Worm (Caenorhabditis elegans) whole organism, L1 larva: ENCODE results near the gene K10H10.4.
A peak's percentile ranks its signal among the peaks of the same experiment; 100 is the strongest.

Source experiments
- C04F5.9 ChIP-seq: sonication (generic microtip); optimal IDR thresholded peaks from 2 replicates; lab custom pipeline; 2016; ENCODE audit warnings: missing genetic modification characterization, missing compliant biosample characterization
- C16A3.4 ChIP-seq: fragments of 150-350 bp; optimal IDR thresholded peaks from 2 replicates; lab custom pipeline; 2014; ENCODE audit warnings: missing biosample characterization, missing genetic modification characterization
- C34B4.2 ChIP-seq: sonication (generic microtip); optimal IDR thresholded peaks from 2 replicates; lab custom pipeline; 2017; ENCODE audit warnings: mild to moderate bottlenecking, missing genetic modification characterization, missing compliant biosample characterization
- F16B12.6 ChIP-seq: fragments of 150-350 bp; optimal IDR thresholded peaks from 2 replicates; lab custom pipeline; 2014; ENCODE audit warnings: missing biosample characterization, missing genetic modification characterization
- Y116A8C.19 ChIP-seq: sonication (generic microtip); optimal IDR thresholded peaks from 2 replicates; lab custom pipeline; 2016; ENCODE audit warnings: missing compliant biosample characterization, missing genetic modification characterization, borderline replicate concordance
- aha-1 ChIP-seq: fragments of 150-350 bp; optimal IDR thresholded peaks from 2 replicates; lab custom pipeline; 2014; ENCODE audit warnings: missing biosample characterization, missing genetic modification characterization
- aly-2 ChIP-seq: fragments of 150-350 bp; optimal IDR thresholded peaks from 2 replicates; lab custom pipeline; 2014; ENCODE audit warnings: missing biosample characterization, missing genetic modification characterization
- blmp-1 ChIP-seq: fragments of 150-350 bp; optimal IDR thresholded peaks from 2 replicates; lab custom pipeline; 2014; ENCODE audit warnings: missing biosample characterization, missing genetic modification characterization
- ceh-63 ChIP-seq: fragments of 200-800 bp; sonication (Bioruptor generic); optimal IDR thresholded peaks from 2 replicates; lab custom pipeline; 2018; ENCODE audit warnings: mild to moderate bottlenecking, missing genetic modification characterization, missing compliant biosample characterization
- ceh-8 ChIP-seq: fragments of 200-800 bp; sonication (Bioruptor generic); optimal IDR thresholded peaks from 2 replicates; lab custom pipeline; 2018; ENCODE audit warnings: mild to moderate bottlenecking, missing genetic modification characterization, moderate library complexity, missing compliant biosample characterization
- ceh-88 ChIP-seq: fragments of 200-800 bp; sonication (Bioruptor generic); IDR thresholded peaks from 2 replicates; pipeline ENCODE4 v1.3.6; 2022; ENCODE audit warnings: missing genetic modification characterization, missing compliant biosample characterization
- ceh-90 ChIP-seq: sonication (generic microtip); optimal IDR thresholded peaks from 2 replicates; lab custom pipeline; 2016; ENCODE audit warnings: missing genetic modification characterization, missing compliant biosample characterization
- ces-1 ChIP-seq: fragments of 150-350 bp; optimal IDR thresholded peaks from 2 replicates; lab custom pipeline; 2014; ENCODE audit warnings: missing biosample characterization, missing genetic modification reagents, missing genetic modification characterization
- dpl-1 ChIP-seq, 3 experiments: fragments of 150-350 bp in 2 of 3; sonication (generic microtip) in 1 of 3; optimal IDR thresholded peaks; 2 replicates each; lab custom pipeline; 2014 to 2017; ENCODE audit warnings: missing biosample characterization in 3 of 3, missing genetic modification characterization in 3 of 3, missing genetic modification reagents in 3 of 3
- efl-1 ChIP-seq, 4 experiments: fragments of 150-350 bp; optimal IDR thresholded peaks in 3 of 4; peaks in 1 of 4; 1 replicate in 1 of 4; 2 replicates in 3 of 4; lab custom pipeline; 2014; ENCODE audit warnings: missing biosample characterization in 2 of 4, missing genetic modification characterization in 2 of 4, missing genetic modification reagents in 2 of 4
- efl-3 ChIP-seq: fragments of 200-800 bp; sonication (Bioruptor generic); optimal IDR thresholded peaks from 2 replicates; lab custom pipeline; 2018; ENCODE audit warnings: mild to moderate bottlenecking, missing genetic modification characterization, missing compliant biosample characterization
- egl-13 ChIP-seq: sonication (generic microtip); optimal IDR thresholded peaks from 2 replicates; lab custom pipeline; 2016; ENCODE audit warnings: missing genotype, missing genetic modification reagents, missing genetic modification characterization, missing compliant biosample characterization
- egl-27 ChIP-seq, 2 experiments: fragments of 150-350 bp in 1 of 2; sonication (generic microtip); optimal IDR thresholded peaks; 3 replicates each; lab custom pipeline; 2017 to 2018; ENCODE audit warnings: missing biosample characterization in 2 of 2, missing genetic modification characterization in 2 of 2, missing genetic modification reagents in 2 of 2
- fkh-10 ChIP-seq: sonication (generic microtip); optimal IDR thresholded peaks from 2 replicates; lab custom pipeline; 2017; ENCODE audit warnings: missing biosample characterization, missing genetic modification reagents, missing genetic modification characterization
- fkh-4 ChIP-seq: sonication (generic microtip); optimal IDR thresholded peaks from 2 replicates; lab custom pipeline; 2016; ENCODE audit warnings: missing compliant biosample characterization, missing genetic modification characterization, borderline replicate concordance
- hpl-2 ChIP-seq: fragments of 150-350 bp; optimal IDR thresholded peaks from 2 replicates; lab custom pipeline; 2014; ENCODE audit warnings: missing biosample characterization, missing genetic modification reagents, missing genetic modification characterization
- isw-1 ChIP-seq: fragments of 200-800 bp; sonication (Bioruptor generic); IDR thresholded peaks from 2 replicates; pipeline ENCODE4 v1.3.6; 2022; ENCODE audit warnings: missing genetic modification characterization, missing compliant biosample characterization
- jun-1 ChIP-seq: fragments of 150-350 bp; optimal IDR thresholded peaks from 2 replicates; lab custom pipeline; 2014; ENCODE audit warnings: missing biosample characterization, missing genetic modification reagents, missing genetic modification characterization
- lin-14 ChIP-seq: fragments of 200-800 bp; sonication (Bioruptor generic); optimal IDR thresholded peaks from 2 replicates; lab custom pipeline; 2018; ENCODE audit warnings: mild to moderate bottlenecking, missing genetic modification characterization, moderate library complexity, missing compliant biosample characterization
- lin-35 ChIP-seq, 2 experiments: fragments of 150-350 bp; optimal IDR thresholded peaks; 2 replicates each; lab custom pipeline; 2014; ENCODE audit warnings: missing biosample characterization in 2 of 2, missing genetic modification characterization in 2 of 2, missing genetic modification reagents in 2 of 2
- lin-39 ChIP-seq: fragments of 150-350 bp; optimal IDR thresholded peaks from 2 replicates; lab custom pipeline; 2014; ENCODE audit warnings: missing biosample characterization, missing genetic modification reagents, missing genetic modification characterization
- lir-3 ChIP-seq: sonication (generic microtip); optimal IDR thresholded peaks from 2 replicates; lab custom pipeline; 2016; ENCODE audit warnings: mild to moderate bottlenecking, missing genetic modification characterization, moderate library complexity, missing compliant biosample characterization; ENCODE audit not compliant: poor library complexity
- lsy-2 ChIP-seq, 2 experiments: fragments of 150-350 bp; optimal IDR thresholded peaks; 2 replicates each; lab custom pipeline; 2014; ENCODE audit warnings: missing biosample characterization in 2 of 2, missing genetic modification characterization in 2 of 2
- mab-9 ChIP-seq: fragments of 200-800 bp; sonication (Bioruptor generic); IDR thresholded peaks from 2 replicates; pipeline ENCODE4 v1.3.6; 2022; ENCODE audit warnings: missing genetic modification reagents, missing genetic modification characterization, missing compliant biosample characterization
- mep-1 ChIP-seq: fragments of 150-350 bp; optimal IDR thresholded peaks from 2 replicates; lab custom pipeline; 2014; ENCODE audit warnings: missing biosample characterization, missing genetic modification characterization
- nhr-11 ChIP-seq: fragments of 150-350 bp; optimal IDR thresholded peaks from 2 replicates; lab custom pipeline; 2014; ENCODE audit warnings: missing biosample characterization, missing genetic modification characterization
- nhr-19 ChIP-seq: fragments of 200-800 bp; sonication (Bioruptor generic); conservative IDR thresholded peaks from 2 replicates; pipeline ENCODE4 v1.3.6; 2022; ENCODE audit warnings: missing genetic modification characterization, missing compliant biosample characterization
- nhr-237 ChIP-seq: fragments of 150-350 bp; optimal IDR thresholded peaks from 2 replicates; lab custom pipeline; 2014; ENCODE audit warnings: missing biosample characterization, missing genetic modification characterization
- nhr-71 ChIP-seq: sonication (generic microtip); optimal IDR thresholded peaks from 2 replicates; lab custom pipeline; 2016; ENCODE audit warnings: mild to moderate bottlenecking, missing genetic modification characterization, moderate library complexity, missing compliant biosample characterization
- nhr-76 ChIP-seq: sonication (generic microtip); optimal IDR thresholded peaks from 2 replicates; lab custom pipeline; 2017; ENCODE audit warnings: missing biosample characterization, missing genetic modification characterization
- nhr-85 ChIP-seq: sonication (generic microtip); peaks from one replicate; lab custom pipeline; 2016; ENCODE audit warnings: missing genetic modification characterization, inconsistent platforms, missing compliant biosample characterization
- nhr-90 ChIP-seq: sonication (generic microtip); optimal IDR thresholded peaks from 2 replicates; lab custom pipeline; 2016; ENCODE audit warnings: mild to moderate bottlenecking, missing genetic modification characterization, missing compliant biosample characterization; ENCODE audit not compliant: poor library complexity
- pag-3 ChIP-seq: sonication (generic microtip); optimal IDR thresholded peaks from 2 replicates; lab custom pipeline; 2017; ENCODE audit warnings: missing genetic modification characterization, mild to moderate bottlenecking, missing compliant biosample characterization, antibody characterized with exemption, borderline replicate concordance; ENCODE audit not compliant: insufficient read depth
- pax-3 ChIP-seq: fragments of 200-800 bp; sonication (Bioruptor generic); optimal IDR thresholded peaks from 2 replicates; lab custom pipeline; 2018; ENCODE audit warnings: mild to moderate bottlenecking, missing genetic modification characterization, moderate library complexity, missing compliant biosample characterization
- pqm-1 ChIP-seq: sonication (generic microtip); optimal IDR thresholded peaks from 3 replicates; lab custom pipeline; 2017; ENCODE audit warnings: missing biosample characterization, missing genetic modification characterization
- rnt-1 ChIP-seq: sonication (generic microtip); optimal IDR thresholded peaks from 2 replicates; lab custom pipeline; 2016; ENCODE audit warnings: mild to moderate bottlenecking, missing genetic modification characterization, moderate library complexity, missing compliant biosample characterization
- skn-1 ChIP-seq: fragments of 150-350 bp; optimal IDR thresholded peaks from 2 replicates; lab custom pipeline; 2014; ENCODE audit warnings: missing biosample characterization, missing genetic modification characterization
- snpc-4 ChIP-seq: fragments of 150-350 bp; optimal IDR thresholded peaks from 2 replicates; lab custom pipeline; 2014; ENCODE audit warnings: missing biosample characterization, missing genetic modification characterization
- sox-4 ChIP-seq: sonication (generic microtip); optimal IDR thresholded peaks from 2 replicates; lab custom pipeline; 2016; ENCODE audit warnings: missing genetic modification characterization, missing compliant biosample characterization
- sup-37 ChIP-seq: fragments of 200-800 bp; sonication (Bioruptor generic); optimal IDR thresholded peaks from 2 replicates; lab custom pipeline; 2018; ENCODE audit warnings: mild to moderate bottlenecking, missing genetic modification characterization, missing compliant biosample characterization
- swsn-7 ChIP-seq: sonication (generic microtip); optimal IDR thresholded peaks from 2 replicates; lab custom pipeline; 2016; ENCODE audit warnings: missing genetic modification characterization, missing compliant biosample characterization
- tbx-2 ChIP-seq: sonication (generic microtip); optimal IDR thresholded peaks from 2 replicates; lab custom pipeline; 2016; ENCODE audit warnings: missing genetic modification characterization, missing compliant biosample characterization
- unc-130 ChIP-seq: fragments of 150-350 bp; optimal IDR thresholded peaks from 2 replicates; lab custom pipeline; 2017; ENCODE audit warnings: missing biosample characterization, missing genetic modification characterization, inconsistent platforms
- unc-62 ChIP-seq: fragments of 150-350 bp; optimal IDR thresholded peaks from 2 replicates; lab custom pipeline; 2014; ENCODE audit warnings: missing biosample characterization, missing genetic modification reagents, missing genetic modification characterization
- unc-86 ChIP-seq: sonication (generic microtip); optimal IDR thresholded peaks from 2 replicates; lab custom pipeline; 2016; ENCODE audit warnings: missing genetic modification characterization, missing compliant biosample characterization
- vab-15 ChIP-seq: sonication (generic microtip); optimal IDR thresholded peaks from 2 replicates; lab custom pipeline; 2017; ENCODE audit warnings: missing genotype, mild to moderate bottlenecking, missing genetic modification characterization, missing compliant biosample characterization
- zip-4 ChIP-seq: fragments of 200-800 bp; sonication (Bioruptor generic); optimal IDR thresholded peaks from 2 replicates; lab custom pipeline; 2018; ENCODE audit warnings: mild to moderate bottlenecking, missing genetic modification characterization, moderate library complexity, missing compliant biosample characterization
- ztf-4 ChIP-seq: fragments of 150-350 bp; optimal IDR thresholded peaks from 2 replicates; lab custom pipeline; 2014; ENCODE audit warnings: missing biosample characterization, missing genetic modification characterization

K10H10.4 gene

DNA sequence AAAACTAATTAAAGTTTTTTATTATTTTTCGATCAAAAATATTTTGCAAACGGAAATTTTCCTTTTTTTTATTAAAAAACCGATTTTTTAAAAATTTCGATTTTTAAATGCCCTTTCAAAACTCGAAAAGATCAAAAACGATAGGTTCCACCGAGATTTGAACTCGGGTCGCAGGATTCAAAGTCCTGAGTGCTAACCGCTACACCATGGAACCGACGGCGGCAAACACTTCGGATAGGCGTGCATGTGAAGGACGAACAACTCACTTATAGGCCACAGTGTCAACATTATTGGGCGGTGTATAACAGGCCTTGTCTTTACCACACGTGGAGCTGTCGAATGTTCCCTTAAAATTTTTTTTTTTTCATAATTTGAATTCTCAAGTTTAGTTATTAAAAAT is 25.5 kb upstream of the K10H10.4 start (continued):
- peak; percentile 52 for TF ChIP-seq nhr-90 (tag; lab: Kevin White, UChicago)
- no peak for TF ChIP-seq pag-3 (tag; lab: Kevin White, UChicago)
- TF ChIP-seq egl-13 (tag; lab: Kevin White, UChicago): no peak
- no peak for TF ChIP-seq C04F5.9 (tag; lab: Kevin White, UChicago)
- no peak for TF ChIP-seq nhr-71
- no peak for TF ChIP-seq zip-4 (GFP tag; lab: Kevin White, UChicago)
- no peak for TF ChIP-seq pqm-1
- no peak for TF ChIP-seq fkh-10 (GFP tag; lab: Kevin White, UChicago)
- TF ChIP-seq aha-1: no peak
- TF ChIP-seq hpl-2 (GFP tag; lab: Kevin White, UChicago): no peak
- TF ChIP-seq unc-62 (GFP tag; lab: Kevin White, UChicago): no peak
- TF ChIP-seq ceh-8: no peak
- TF ChIP-seq nhr-237 (tag; lab: Kevin White, UChicago): no peak
- no peak for TF ChIP-seq nhr-11 (tag; lab: Kevin White, UChicago)
- no peak for TF ChIP-seq tbx-2
- peak; percentile 6 for TF ChIP-seq blmp-1
- TF ChIP-seq Y116A8C.19 (tag; lab: Kevin White, UChicago): no peak
- peak; percentile 31 to 45 for TF ChIP-seq efl-1 (optimal IDR thresholded peaks at IDR 0.05; lab: Kevin White, UChicago)
- peak; percentile 4 to 94 for TF ChIP-seq efl-1 (GFP tag; optimal IDR thresholded peaks at IDR 0.05 in 1 of 2; lab: Kevin White, UChicago)
- TF ChIP-seq lin-14 (GFP tag; lab: Kevin White, UChicago): no peak
- TF ChIP-seq pax-3 (tag; lab: Kevin White, UChicago): no peak
- no peak for TF ChIP-seq ceh-90 (tag; lab: Kevin White, UChicago)
- TF ChIP-seq nhr-19 (GFP tag; lab: Robert Waterston, UW): peak; percentile 33; the same call in 1 of the 2 replicates
- TF ChIP-seq ceh-63 (GFP tag; lab: Kevin White, UChicago): no peak
- no peak for TF ChIP-seq ces-1
- no peak for TF ChIP-seq sup-37
- TF ChIP-seq vab-15 (tag; lab: Kevin White, UChicago): no peak
- TF ChIP-seq lin-39: no peak
- no peak for TF ChIP-seq nhr-76 (tag; lab: Kevin White, UChicago)
- TF ChIP-seq mep-1 (tag; lab: Kevin White, UChicago): peak; percentile 30
- TF ChIP-seq isw-1 (GFP tag; lab: Robert Waterston, UW): no peak
- TF ChIP-seq ceh-88 (GFP tag; lab: Robert Waterston, UW): no peak
- TF ChIP-seq ztf-4 (tag; lab: Kevin White, UChicago): no peak
- peak; percentile 3 to 24 (median 4) for TF ChIP-seq dpl-1 (GFP tag; optimal IDR thresholded peaks at IDR 0.05; lab: Kevin White, UChicago)
- TF ChIP-seq aly-2 (tag; lab: Kevin White, UChicago): no peak
- no peak for TF ChIP-seq jun-1 (tag; lab: Kevin White, UChicago)
- TF ChIP-seq rnt-1 (tag; lab: Kevin White, UChicago): peak; percentile 40
- TF ChIP-seq fkh-4 (tag; lab: Kevin White, UChicago): no peak
- TF ChIP-seq unc-130: no peak
- peak in 1 of 2 experiments; percentile 65 for TF ChIP-seq lsy-2 (tag; optimal IDR thresholded peaks at IDR 0.05; lab: Kevin White, UChicago)
- no peak for TF ChIP-seq egl-27 (tag; optimal IDR thresholded peaks at IDR 0.05; lab: Kevin White, UChicago)
- no peak for TF ChIP-seq mab-9
- no peak for TF ChIP-seq snpc-4 (tag; lab: Kevin White, UChicago)
- TF ChIP-seq C16A3.4 (tag; lab: Kevin White, UChicago): peak; percentile 48
- TF ChIP-seq sox-4 (tag; lab: Kevin White, UChicago): no peak
- TF ChIP-seq swsn-7 (tag; lab: Kevin White, UChicago): peak; percentile 13
- no peak for TF ChIP-seq lir-3 (tag; lab: Kevin White, UChicago)
- TF ChIP-seq efl-3 (GFP tag; lab: Kevin White, UChicago): no peak
- TF ChIP-seq F16B12.6 (tag; lab: Kevin White, UChicago): no peak
- no peak for TF ChIP-seq C34B4.2 (tag; lab: Kevin White, UChicago)
- peak; percentile 23 to 64 for TF ChIP-seq lin-35 (GFP tag; optimal IDR thresholded peaks at IDR 0.05; lab: Kevin White, UChicago)
- TF ChIP-seq skn-1 (tag; lab: Kevin White, UChicago): no peak
- no peak for TF ChIP-seq unc-86
- TF ChIP-seq nhr-85 (tag; lab: Kevin White, UChicago): peak; percentile 42
